Worm (Caenorhabditis elegans) whole organism, L3 larva: ENCODE measurements around the gene mrps-5.

Experiments used
- R02D3.7 ChIP-seq: fragments of 150-350 bp; optimal IDR thresholded peaks from 2 replicates; lab custom pipeline; 2014; ENCODE audit warnings: missing biosample characterization, missing genetic modification characterization
- ZK546.5 ChIP-seq: sonication (generic microtip); optimal IDR thresholded peaks from 2 replicates; lab custom pipeline; 2017; ENCODE audit warnings: missing biosample characterization, missing genetic modification characterization
- aly-2 ChIP-seq: fragments of 150-350 bp; optimal IDR thresholded peaks from 2 replicates; lab custom pipeline; 2014; ENCODE audit warnings: missing biosample characterization, missing genetic modification characterization
- ama-1 ChIP-seq: fragments of 150-350 bp; optimal IDR thresholded peaks from 2 replicates; lab custom pipeline; 2018
- ceh-16 ChIP-seq: sonication (generic microtip); optimal IDR thresholded peaks from 2 replicates; lab custom pipeline; 2017; ENCODE audit warnings: missing biosample characterization, missing genetic modification characterization
- ceh-82 ChIP-seq: fragments of 150-350 bp; optimal IDR thresholded peaks from 2 replicates; lab custom pipeline; 2014; ENCODE audit warnings: missing biosample characterization, missing genetic modification characterization
- ceh-9 ChIP-seq: sonication (generic microtip); optimal IDR thresholded peaks from 2 replicates; lab custom pipeline; 2018; ENCODE audit warnings: missing biosample characterization, missing genetic modification characterization
- daf-12 ChIP-seq: fragments of 150-350 bp; optimal IDR thresholded peaks from 2 replicates; lab custom pipeline; 2014; ENCODE audit warnings: missing biosample characterization, missing genetic modification reagents, missing genetic modification characterization
- egl-5 ChIP-seq: fragments of 150-350 bp; optimal IDR thresholded peaks from 2 replicates; lab custom pipeline; 2017; ENCODE audit warnings: missing biosample characterization, missing genetic modification reagents, missing genetic modification characterization, inconsistent platforms
- elt-1 ChIP-seq: fragments of 150-350 bp; optimal IDR thresholded peaks from 2 replicates; lab custom pipeline; 2014; ENCODE audit warnings: missing biosample characterization, missing genetic modification characterization
- elt-2 ChIP-seq: sonication (generic microtip); optimal IDR thresholded peaks from 2 replicates; lab custom pipeline; 2016; ENCODE audit warnings: missing genetic modification reagents, mild to moderate bottlenecking, missing genetic modification characterization, missing compliant biosample characterization
- elt-3 ChIP-seq, 3 experiments: fragments of 150-350 bp in 1 of 3; sonication (generic microtip) in 2 of 3; optimal IDR thresholded peaks; 2 replicates in 2 of 3; 4 replicates in 1 of 3; lab custom pipeline; 2014 to 2017; ENCODE audit warnings: missing biosample characterization in 3 of 3, missing genetic modification characterization in 3 of 3
- eor-1 ChIP-seq, 2 experiments: fragments of 150-350 bp; optimal IDR thresholded peaks; 2 replicates each; lab custom pipeline; 2014 to 2018; ENCODE audit warnings: missing biosample characterization in 2 of 2, missing genetic modification characterization in 2 of 2
- fkh-10 ChIP-seq: sonication (generic microtip); optimal IDR thresholded peaks from 2 replicates; lab custom pipeline; 2017; ENCODE audit warnings: missing biosample characterization, missing genetic modification reagents, missing genetic modification characterization
- fkh-2 ChIP-seq: fragments of 150-350 bp; optimal IDR thresholded peaks from 2 replicates; lab custom pipeline; 2014; ENCODE audit warnings: missing biosample characterization, missing genetic modification reagents, missing genetic modification characterization
- fos-1 ChIP-seq: fragments of 150-350 bp; optimal IDR thresholded peaks from 2 replicates; lab custom pipeline; 2014; ENCODE audit warnings: missing biosample characterization, missing genetic modification characterization
- hmg-11 ChIP-seq: sonication (generic microtip); optimal IDR thresholded peaks from 2 replicates; lab custom pipeline; 2016; ENCODE audit warnings: missing genetic modification characterization, missing compliant biosample characterization
- jun-1 ChIP-seq: fragments of 150-350 bp; optimal IDR thresholded peaks from 2 replicates; lab custom pipeline; 2014; ENCODE audit warnings: missing biosample characterization, missing genetic modification reagents, missing genetic modification characterization
- lin-15B ChIP-seq: fragments of 150-350 bp; optimal IDR thresholded peaks from 2 replicates; lab custom pipeline; 2014; ENCODE audit warnings: missing biosample characterization, missing genetic modification characterization
- mdl-1 ChIP-seq: fragments of 150-350 bp; optimal IDR thresholded peaks from 2 replicates; lab custom pipeline; 2014; ENCODE audit warnings: missing biosample characterization, missing genetic modification characterization
- mml-1 ChIP-seq: fragments of 150-350 bp; sonication (generic microtip); optimal IDR thresholded peaks from 3 replicates; lab custom pipeline; 2014; ENCODE audit warnings: missing biosample characterization, missing genetic modification characterization
- nfya-1 ChIP-seq: sonication (generic microtip); optimal IDR thresholded peaks from 2 replicates; lab custom pipeline; 2017; ENCODE audit warnings: missing genetic modification characterization, mild to moderate bottlenecking, missing compliant biosample characterization, antibody characterized with exemption, moderate library complexity; ENCODE audit not compliant: insufficient read depth
- nhr-11 ChIP-seq: fragments of 150-350 bp; optimal IDR thresholded peaks from 2 replicates; lab custom pipeline; 2014; ENCODE audit warnings: missing biosample characterization, missing genetic modification characterization
- nhr-12 ChIP-seq: fragments of 150-350 bp; optimal IDR thresholded peaks from 2 replicates; lab custom pipeline; 2014; ENCODE audit warnings: missing biosample characterization, missing genetic modification characterization
- nhr-23 ChIP-seq: fragments of 150-350 bp; optimal IDR thresholded peaks from 2 replicates; lab custom pipeline; 2014; ENCODE audit warnings: missing biosample characterization, missing genetic modification reagents, missing genetic modification characterization
- nhr-237 ChIP-seq: fragments of 150-350 bp; optimal IDR thresholded peaks from 2 replicates; lab custom pipeline; 2014; ENCODE audit warnings: missing biosample characterization, missing genetic modification characterization
- nhr-25 ChIP-seq: sonication (generic microtip); optimal IDR thresholded peaks from 2 replicates; lab custom pipeline; 2017; ENCODE audit warnings: missing biosample characterization, missing genetic modification characterization
- nhr-28 ChIP-seq: fragments of 150-350 bp; optimal IDR thresholded peaks from 2 replicates; lab custom pipeline; 2014; ENCODE audit warnings: missing biosample characterization, missing genetic modification characterization
- nhr-43 ChIP-seq: sonication (generic microtip); optimal IDR thresholded peaks from 2 replicates; lab custom pipeline; 2016; ENCODE audit warnings: mild to moderate bottlenecking, missing genetic modification characterization, missing compliant biosample characterization; ENCODE audit not compliant: poor library complexity, severe bottlenecking
- nhr-76 ChIP-seq: fragments of 150-350 bp; sonication (generic microtip); optimal IDR thresholded peaks from 5 replicates; lab custom pipeline; 2014; ENCODE audit warnings: missing biosample characterization, missing genetic modification characterization
- nhr-77 ChIP-seq: fragments of 150-350 bp; optimal IDR thresholded peaks from 2 replicates; lab custom pipeline; 2014; ENCODE audit warnings: missing biosample characterization, missing genetic modification characterization
- pqm-1 ChIP-seq: fragments of 150-350 bp; optimal IDR thresholded peaks from 2 replicates; lab custom pipeline; 2017; ENCODE audit warnings: missing biosample characterization, missing genetic modification characterization, inconsistent platforms
- sea-2 ChIP-seq: fragments of 150-350 bp; sonication (generic microtip); optimal IDR thresholded peaks from 4 replicates; lab custom pipeline; 2014; ENCODE audit warnings: missing biosample characterization, missing genetic modification reagents, missing genetic modification characterization
- skn-1 ChIP-seq: fragments of 150-350 bp; optimal IDR thresholded peaks from 2 replicates; lab custom pipeline; 2014; ENCODE audit warnings: missing biosample characterization, missing genetic modification characterization
- snpc-4 ChIP-seq: fragments of 150-350 bp; optimal IDR thresholded peaks from 2 replicates; lab custom pipeline; 2014; ENCODE audit warnings: missing biosample characterization, missing genetic modification characterization
- tbx-2 ChIP-seq: sonication (generic microtip); optimal IDR thresholded peaks from 2 replicates; lab custom pipeline; 2016; ENCODE audit warnings: mild to moderate bottlenecking, missing genetic modification characterization, missing compliant biosample characterization
- unc-39 ChIP-seq: sonication (generic microtip); optimal IDR thresholded peaks from 4 replicates; lab custom pipeline; 2017; ENCODE audit warnings: missing biosample characterization, missing genetic modification characterization
- ztf-11 ChIP-seq: fragments of 150-350 bp; optimal IDR thresholded peaks from 2 replicates; lab custom pipeline; 2014; ENCODE audit warnings: missing biosample characterization, missing genetic modification characterization
- ztf-4 ChIP-seq: fragments of 150-350 bp; optimal IDR thresholded peaks from 2 replicates; lab custom pipeline; 2014; ENCODE audit warnings: missing biosample characterization, missing genetic modification characterization

Gene mrps-5

DNA sequence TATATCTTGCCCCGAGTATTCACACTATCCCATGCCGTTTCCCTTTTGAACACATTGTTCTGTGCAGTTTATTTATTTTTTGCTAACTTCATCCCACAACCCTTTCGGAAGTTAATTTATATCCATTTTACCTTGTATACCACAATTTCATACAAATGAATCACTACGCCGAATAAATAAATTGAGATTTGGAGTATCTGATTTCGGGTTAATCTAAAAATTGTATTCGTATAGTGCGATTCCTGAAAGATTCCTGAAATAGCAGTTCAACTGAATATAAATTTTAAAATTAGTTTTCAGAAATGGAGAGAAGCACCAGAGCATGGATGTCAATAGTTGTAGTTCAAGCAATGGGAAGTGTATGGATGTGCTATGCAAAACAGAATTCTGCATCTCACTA lies 43.8 kb downstream of the mrps-5 start, which contains the start of gene erg-28:
Gene erg-28 (plus strand): TSS at position 301 of the 400 bp plus-strand sequence.
- TF ChIP-seq nhr-28 (tag; lab: Kevin White, UChicago) = no peak
- no peak for TF ChIP-seq pqm-1 (tag; lab: Kevin White, UChicago)
- no peak for TF ChIP-seq nhr-237 (tag; lab: Kevin White, UChicago)
- TF ChIP-seq elt-2 (tag; lab: Kevin White, UChicago) = no peak
- no peak for TF ChIP-seq tbx-2
- TF ChIP-seq sea-2 (GFP tag; lab: Kevin White, UChicago) = no peak
- no peak for TF ChIP-seq daf-12
- TF ChIP-seq mml-1 (tag; lab: Kevin White, UChicago) = no peak
- TF ChIP-seq ceh-16 (tag; lab: Kevin White, UChicago) = no peak
- no peak for TF ChIP-seq R02D3.7
- TF ChIP-seq hmg-11 (tag; lab: Kevin White, UChicago) = no peak
- TF ChIP-seq eor-1 (tag; optimal IDR thresholded peaks at IDR 0.05; lab: Kevin White, UChicago) = no peak
- no peak for TF ChIP-seq nhr-77 (tag; lab: Kevin White, UChicago)
- TF ChIP-seq, all 47 proteins: peak for 0

DNA sequence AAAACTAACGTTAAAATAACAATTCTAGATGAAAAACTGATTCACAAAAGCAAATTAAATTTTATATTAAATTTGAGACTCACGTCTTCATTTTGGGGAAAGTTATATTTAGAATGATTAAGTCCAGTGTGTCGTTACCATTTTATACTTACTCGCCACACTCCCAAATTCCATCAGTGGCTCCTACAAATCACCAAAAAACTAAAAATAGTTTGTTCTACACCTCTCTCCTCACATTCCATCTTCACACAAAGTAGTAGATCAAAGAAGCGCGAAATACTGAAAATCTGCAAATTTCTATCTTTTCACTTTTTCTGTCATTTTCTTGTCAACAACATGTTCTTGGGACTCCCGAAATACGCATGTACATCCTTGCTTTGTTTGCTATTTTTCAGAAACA lies 45.6 kb downstream of the mrps-5 start, which contains the start of gene ZC116.5:
Gene ZC116.5 (minus strand): TSS at position 101 of the 400 bp plus-strand sequence.
- TF ChIP-seq ceh-9 (no peak), eor-1 (tag; optimal IDR thresholded peaks at IDR 0.05; lab: Kevin White, UChicago) (no peak), nhr-28 (tag; lab: Kevin White, UChicago) (no peak), sea-2 (GFP tag; lab: Kevin White, UChicago) (no peak), nfya-1 (no peak), R02D3.7 (no peak), nhr-11 (tag; lab: Kevin White, UChicago) (no peak), fos-1 (no peak), nhr-25 (tag; lab: Kevin White, UChicago) (no peak), nhr-237 (tag; lab: Kevin White, UChicago) (no peak), nhr-23 (tag; lab: Kevin White, UChicago) (no peak), elt-1 (tag; lab: Kevin White, UChicago) (no peak), ceh-82 (tag; lab: Kevin White, UChicago) (no peak), ama-1 (lab: Kevin White, UChicago) (no peak)

ce11 chrV:12609526-12609925 lies 46.2 kb downstream of the mrps-5 start, which contains the start of gene ZC116.1:
TSS of gene ZC116.1 (plus strand) at chrV:12609826.
- TF ChIP-seq mml-1 (tag; lab: Kevin White, UChicago) = no peak
- no peak for TF ChIP-seq elt-2 (tag; lab: Kevin White, UChicago)
- TF ChIP-seq nhr-28 (tag; lab: Kevin White, UChicago) = no peak
- no peak for TF ChIP-seq skn-1 (tag; lab: Kevin White, UChicago)
- TF ChIP-seq unc-39 (tag; lab: Kevin White, UChicago) = no peak
- TF ChIP-seq fos-1 = no peak
- TF ChIP-seq R02D3.7 = no peak
- no peak for TF ChIP-seq fkh-10
- no peak for TF ChIP-seq egl-5
- no peak for TF ChIP-seq snpc-4

DNA sequence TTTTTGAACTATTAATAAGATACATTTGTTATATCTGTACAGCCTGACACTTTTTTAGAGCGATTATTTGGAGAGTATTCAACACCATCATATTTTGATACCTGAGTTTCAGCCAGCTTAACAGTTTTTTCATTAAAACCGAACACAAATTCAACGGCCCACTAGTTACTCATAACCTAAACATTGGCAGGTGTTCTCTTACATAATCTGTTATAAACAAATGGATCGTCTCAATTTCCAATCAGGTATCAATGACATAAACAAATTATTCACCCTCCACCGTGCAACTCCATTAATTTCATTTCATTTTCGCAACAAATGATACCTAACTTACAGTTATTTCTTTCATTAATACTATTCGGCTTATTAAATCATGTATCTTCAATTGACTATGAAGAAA lies 47.7 kb downstream of the mrps-5 start, which contains the start of gene cubn-1:
Gene cubn-1 (plus strand): TSS at position 301 of the 400 bp plus-strand sequence.
- TF ChIP-seq skn-1 (tag; lab: Kevin White, UChicago) (no peak), daf-12 (no peak), nhr-76 (tag; lab: Kevin White, UChicago) (no peak), ceh-9 (no peak), elt-3 (tag; optimal IDR thresholded peaks at IDR 0.05; lab: Kevin White, UChicago) (no peak), aly-2 (no peak), ceh-82 (tag; lab: Kevin White, UChicago) (no peak), mml-1 (tag; lab: Kevin White, UChicago) (no peak), ZK546.5 (tag; lab: Kevin White, UChicago) (no peak), mdl-1 (tag; lab: Kevin White, UChicago) (no peak), jun-1 (tag; lab: Kevin White, UChicago) (no peak), fkh-2 (tag; lab: Kevin White, UChicago) (no peak)

- TF ChIP-seq ceh-9 = no peak
- no peak for TF ChIP-seq fkh-10
- no peak for TF ChIP-seq nhr-12
- TF ChIP-seq nhr-43 = no peak
- TF ChIP-seq ztf-11 = no peak
- no peak for TF ChIP-seq lin-15B (tag; lab: Kevin White, UChicago)
- TF ChIP-seq ztf-4 = no peak
- no peak for TF ChIP-seq ama-1 (lab: Kevin White, UChicago)
- no peak for TF ChIP-seq nhr-11 (tag; lab: Kevin White, UChicago)
- no peak for TF ChIP-seq egl-5
- no peak for TF ChIP-seq mdl-1 (tag; lab: Kevin White, UChicago)
Observed at ce11 chrV:12612118-12612517, 48.8 kb downstream of the mrps-5 start, which contains the start of gene cyc-2.2. TSS of gene cyc-2.2 (minus strand) at chrV:12612218.
